Worm (Caenorhabditis elegans): ENCODE measurements around the gene ptp-3.

- TF ChIP-seq rec-8 (tag; optimal IDR thresholded peaks at IDR 0.05) (no peak), ama-1 (optimal IDR thresholded peaks at IDR 0.05) (no peak), ama-1 (GFP tag; optimal IDR thresholded peaks at IDR 0.05) (no peak), snpc-3.4 (tag; optimal IDR thresholded peaks at IDR 0.05) (no peak), snpc-4 (GFP tag; optimal IDR thresholded peaks at IDR 0.05) (no peak), snpc-4 (tag; optimal IDR thresholded peaks at IDR 0.05) (no peak)
Measured at ce11 chrII:11025566-11025965, 50.2 kb downstream of the ptp-3 start, which contains the start of gene F33A8.7.
